Fruit fly (Drosophila melanogaster): ENCODE data around the gene CG11248.

CG11248 gene

dm6 chr3L:21706144-21706926 lies 26.5 kb downstream of the CG11248 start, which contains the start of gene CG32447 (continued):
- TF ChIP-seq dysf (GFP tag; IDR thresholded peaks at IDR 0.05) (no peak), CG11085 (GFP tag; IDR thresholded peaks at IDR 0.05) (no peak), fu2 (GFP tag; optimal IDR thresholded peaks at IDR 0.05) (no peak), CG1024 (GFP tag; IDR thresholded peaks at IDR 0.05) (0 out of 2 replicates have a peak, but pooled peaks have one; percentile 26), nmo (GFP tag; optimal IDR thresholded peaks at IDR 0.05) (no peak), danr (GFP tag; IDR thresholded peaks at IDR 0.05) (no peak), Myb (GFP tag; optimal IDR thresholded peaks at IDR 0.05) (no peak), Lpt (GFP tag; optimal IDR thresholded peaks at IDR 0.05) (no peak), CG42726 (GFP tag; IDR thresholded peaks at IDR 0.05; ENCODE audit: partially characterized antibody) (0 out of 2 replicates have a peak, but pooled peaks have one; percentile 13), insv (GFP tag; optimal IDR thresholded peaks at IDR 0.05) (peak in 1 of 2 experiments; percentile 78), kni (GFP tag; optimal IDR thresholded peaks at IDR 0.05) (no peak), CG6254 (GFP tag; optimal IDR thresholded peaks at IDR 0.05) (no peak), esg (GFP tag; conservative IDR thresholded peaks at IDR 0.05) (no peak), Opbp (GFP tag; IDR thresholded peaks at IDR 0.05; ENCODE audit: partially characterized antibody) (peak; percentile 44; the same call in 1 of the 3 replicates), sr (GFP tag; IDR thresholded peaks at IDR 0.05) (no peak), psq (GFP tag; optimal IDR thresholded peaks at IDR 0.05) (no peak), gem (tag; optimal IDR thresholded peaks at IDR 0.05) (no peak), Jarid2 (GFP tag; optimal IDR thresholded peaks at IDR 0.05) (peak; percentile 82), Rx (GFP tag; IDR thresholded peaks at IDR 0.05) (no peak), NK7.1 (GFP tag; optimal IDR thresholded peaks at IDR 0.05) (no peak), maf-S (GFP tag; optimal IDR thresholded peaks at IDR 0.05) (no peak), grn (GFP tag; optimal IDR thresholded peaks at IDR 0.05) (no peak), bsh (GFP tag; optimal IDR thresholded peaks at IDR 0.05) (no peak), CG32767 (GFP tag; IDR thresholded peaks at IDR 0.05) (no peak), CG10321 (GFP tag; IDR thresholded peaks at IDR 0.05) (no peak), CG2129 (GFP tag; IDR thresholded peaks at IDR 0.05; ENCODE audit: partially characterized antibody) (no peak), CG13287 (GFP tag; IDR thresholded peaks at IDR 0.05; ENCODE audit: partially characterized antibody) (no peak), CG11093 (GFP tag; IDR thresholded peaks at IDR 0.05) (no peak), lmd (GFP tag; IDR thresholded peaks at IDR 0.05) (no peak), Adf1 (GFP tag; IDR thresholded peaks at IDR 0.05) (no peak), CG8281 (tag; optimal IDR thresholded peaks at IDR 0.05) (no peak), vfl (GFP tag; optimal IDR thresholded peaks at IDR 0.05) (no peak), gcm (GFP tag; optimal IDR thresholded peaks at IDR 0.05) (no peak), MESR4 (GFP tag; optimal IDR thresholded peaks at IDR 0.05) (no peak), CG3281 (GFP tag; optimal IDR thresholded peaks at IDR 0.05) (no peak), Nf-YC (tag; optimal IDR thresholded peaks at IDR 0.05) (no peak), Atf6 (GFP tag; IDR thresholded peaks at IDR 0.05) (no peak), zf30C (GFP tag; optimal IDR thresholded peaks at IDR 0.05) (no peak), lola (GFP tag; optimal IDR thresholded peaks at IDR 0.05) (no peak), crc (GFP tag; optimal IDR thresholded peaks at IDR 0.05) (no peak), dati (GFP tag; IDR thresholded peaks at IDR 0.05) (no peak), CG10366 (GFP tag; IDR thresholded peaks at IDR 0.05) (no peak), NfI (GFP tag; optimal IDR thresholded peaks at IDR 0.05) (no peak), CG16863 (GFP tag; optimal IDR thresholded peaks at IDR 0.05) (no peak), CG3163 (GFP tag; optimal IDR thresholded peaks at IDR 0.05) (no peak), CG12942 (GFP tag; optimal IDR thresholded peaks at IDR 0.05) (no peak), CG1233 (GFP tag; optimal IDR thresholded peaks at IDR 0.05) (no peak), Tbp (GFP tag; optimal IDR thresholded peaks at IDR 0.05) (peak; percentile 29), tll (GFP tag; optimal IDR thresholded peaks at IDR 0.05) (no peak), NC2β (GFP tag; optimal IDR thresholded peaks at IDR 0.05) (no peak)
